Fruit fly (Drosophila melanogaster): ENCODE data around the gene CG14154.

Gene CG14154

DNA sequence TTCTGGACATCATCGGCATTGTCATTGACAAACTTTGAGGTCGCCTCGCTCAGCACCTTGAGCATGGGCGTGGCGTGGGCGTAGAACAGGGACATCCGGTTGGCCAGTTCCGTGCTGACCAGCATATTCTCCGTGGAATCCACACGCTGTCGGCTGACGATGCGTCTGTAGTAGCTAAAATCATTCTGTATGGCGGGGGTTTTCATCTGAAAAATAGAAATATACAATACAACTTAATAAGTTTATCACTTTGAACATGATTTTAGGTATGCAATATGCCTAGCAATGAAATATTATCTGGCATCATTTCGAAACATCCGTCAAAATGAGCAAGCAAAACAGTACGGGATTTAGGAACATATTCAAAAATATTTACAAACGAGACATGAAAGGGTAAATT lies at the start of gene CG14154:
CG14154 (plus strand) TSS at position 301 of the 400 bp plus-strand sequence.
- TF ChIP-seq brk (GFP tag; optimal IDR thresholded peaks at IDR 0.05) (no peak), N (GFP tag; optimal IDR thresholded peaks at IDR 0.05) (no peak), Myc (optimal IDR thresholded peaks at IDR 0.05) (no peak), woc (GFP tag; optimal IDR thresholded peaks at IDR 0.05) (no peak)

DNA sequence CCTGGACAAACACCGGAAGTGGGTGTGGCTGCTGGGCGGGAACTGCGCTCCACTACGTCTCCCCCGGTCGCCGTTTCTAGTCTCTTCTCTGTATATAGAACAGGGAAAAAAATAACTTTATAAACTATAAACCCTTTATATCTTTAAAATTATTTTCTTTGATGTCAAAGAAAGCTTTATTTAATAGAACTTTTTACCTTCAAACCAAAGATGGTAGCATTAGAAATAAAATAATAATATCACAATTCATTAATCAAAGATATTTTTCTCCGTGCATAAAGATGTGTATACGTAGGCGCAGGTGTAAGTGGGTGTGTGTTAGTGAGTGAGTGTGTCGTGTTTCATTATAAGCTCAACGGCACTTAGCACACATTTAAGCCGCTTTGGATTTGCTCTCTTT lies 42.2 kb upstream of the CG14154 start:
- TF ChIP-seq HLH106 (tag; optimal IDR thresholded peaks at IDR 0.05) (no peak), rgr (GFP tag; optimal IDR thresholded peaks at IDR 0.05) (no peak), dsf (GFP tag; optimal IDR thresholded peaks at IDR 0.05; ENCODE audit: borderline replicate concordance) (no peak), Myc (optimal IDR thresholded peaks at IDR 0.05) (no peak), Jra (GFP tag; optimal IDR thresholded peaks at IDR 0.05) (no peak), GATAd (GFP tag; optimal IDR thresholded peaks at IDR 0.05) (no peak), sage (GFP tag; optimal IDR thresholded peaks at IDR 0.05) (no peak), dmrt93B (GFP tag; optimal IDR thresholded peaks at IDR 0.05) (no peak), foxo (GFP tag; optimal IDR thresholded peaks at IDR 0.05) (no peak), woc (GFP tag; optimal IDR thresholded peaks at IDR 0.05) (no peak), Hr78 (GFP tag; optimal IDR thresholded peaks at IDR 0.05) (no peak), brk (GFP tag; optimal IDR thresholded peaks at IDR 0.05) (no peak), psq (GFP tag; optimal IDR thresholded peaks at IDR 0.05) (no peak), Sp1 (GFP tag; optimal IDR thresholded peaks at IDR 0.05) (no peak), lola (GFP tag; optimal IDR thresholded peaks at IDR 0.05) (no peak), Abd-B (GFP tag; optimal IDR thresholded peaks at IDR 0.05) (no peak), Mio (GFP tag; optimal IDR thresholded peaks at IDR 0.05) (no peak), sv (GFP tag; optimal IDR thresholded peaks at IDR 0.05) (no peak)

DNA sequence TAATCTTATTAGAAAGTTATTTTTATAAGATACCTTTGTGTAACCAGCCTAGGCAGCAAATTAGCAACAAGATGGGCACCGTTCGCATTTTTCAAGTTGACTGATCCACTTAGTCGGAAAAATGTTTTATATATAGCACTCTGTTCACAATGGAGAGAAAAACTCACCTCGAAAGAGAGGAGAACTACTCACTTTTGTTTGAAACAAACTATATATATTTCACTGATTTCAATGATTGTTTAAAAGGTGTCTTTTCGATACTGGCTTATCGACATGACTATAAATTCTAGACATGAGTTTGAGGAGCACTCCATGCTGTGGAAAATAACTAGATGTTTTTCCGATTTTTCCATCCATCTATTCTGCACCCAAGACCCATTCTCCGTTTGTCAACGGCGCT lies 18.2 kb upstream of the CG14154 start, which contains the start of gene CG42521:
CG42521 (minus strand) TSS at position 101 of the 400 bp plus-strand sequence.
- TF ChIP-seq sv (GFP tag; optimal IDR thresholded peaks at IDR 0.05) (no peak), Sp1 (GFP tag; optimal IDR thresholded peaks at IDR 0.05) (no peak), GATAd (GFP tag; optimal IDR thresholded peaks at IDR 0.05) (no peak), Dfd (GFP tag; optimal IDR thresholded peaks at IDR 0.05) (no peak), rgr (GFP tag; optimal IDR thresholded peaks at IDR 0.05) (no peak), foxo (GFP tag; optimal IDR thresholded peaks at IDR 0.05) (no peak), N (GFP tag; optimal IDR thresholded peaks at IDR 0.05) (no peak), dmrt93B (GFP tag; optimal IDR thresholded peaks at IDR 0.05) (no peak), dl (GFP tag; optimal IDR thresholded peaks at IDR 0.05; ENCODE audit: insufficient read depth in 1 of 2, partially characterized antibody in 2 of 2) (no peak), Hnf4 (GFP tag; optimal IDR thresholded peaks at IDR 0.05) (no peak), HLH106 (tag; optimal IDR thresholded peaks at IDR 0.05) (no peak), psq (GFP tag; optimal IDR thresholded peaks at IDR 0.05) (no peak), Abd-B (GFP tag; optimal IDR thresholded peaks at IDR 0.05) (no peak), CG32264 (GFP tag; optimal IDR thresholded peaks at IDR 0.05) (no peak), dsf (GFP tag; optimal IDR thresholded peaks at IDR 0.05; ENCODE audit: borderline replicate concordance) (no peak), h (GFP tag; optimal IDR thresholded peaks at IDR 0.05) (no peak)

DNA sequence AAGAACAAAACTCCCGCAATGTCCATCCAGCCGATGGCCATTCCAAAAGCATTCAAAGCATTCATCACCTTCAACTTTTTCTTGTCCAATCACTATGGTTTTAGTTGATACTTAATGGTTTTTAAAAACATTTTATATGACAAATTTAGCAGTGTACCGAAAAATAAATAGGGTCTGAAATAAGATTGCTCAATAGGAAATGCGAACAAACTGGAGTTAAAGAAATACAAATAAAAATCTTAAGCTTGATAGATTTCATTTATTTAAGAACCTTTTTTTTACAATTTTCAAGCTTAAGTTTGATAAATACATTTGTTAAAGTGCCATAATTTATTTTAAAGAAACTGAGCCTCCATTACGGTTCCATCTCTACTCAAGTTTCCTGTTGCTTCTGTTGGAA lies 16.2 kb upstream of the CG14154 start, which contains the start of gene CG43127:
CG43127 (minus strand) TSS at position 101 of the 400 bp plus-strand sequence.
- TF ChIP-seq ey (GFP tag; optimal IDR thresholded peaks at IDR 0.05) (no peak), sage (GFP tag; optimal IDR thresholded peaks at IDR 0.05) (no peak), tai (GFP tag; optimal IDR thresholded peaks at IDR 0.05) (no peak), Rel (GFP tag; optimal IDR thresholded peaks at IDR 0.05) (no peak), Rel (tag; optimal IDR thresholded peaks at IDR 0.05) (no peak), Vsx2 (GFP tag; optimal IDR thresholded peaks at IDR 0.05; ENCODE audit: partially characterized antibody) (no peak), dsf (GFP tag; optimal IDR thresholded peaks at IDR 0.05; ENCODE audit: borderline replicate concordance) (no peak), HLH106 (tag; optimal IDR thresholded peaks at IDR 0.05) (no peak), Sp1 (GFP tag; optimal IDR thresholded peaks at IDR 0.05) (no peak)

DNA sequence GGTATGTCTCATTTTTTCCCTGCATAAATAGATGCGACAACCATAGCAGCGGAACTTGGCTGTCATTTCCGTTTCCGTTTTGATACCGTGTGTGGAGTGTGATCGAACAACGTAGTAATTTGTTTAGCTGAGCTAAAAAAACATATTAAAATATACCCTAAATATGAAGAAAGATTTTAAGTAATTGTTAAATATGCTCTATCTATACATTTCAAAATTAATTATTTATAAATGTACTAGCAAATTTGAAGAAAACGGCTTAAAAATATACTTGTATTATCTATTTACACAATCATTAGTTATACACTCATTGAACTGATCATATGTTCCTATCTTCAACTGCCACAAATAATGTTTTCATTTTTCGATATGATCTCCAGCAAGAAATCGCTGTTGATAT lies 15.5 kb upstream of the CG14154 start, which contains the start of gene CG34238:
CG34238 (plus strand) TSS at position 301 of the 400 bp plus-strand sequence.
- TF ChIP-seq CrebA (GFP tag; optimal IDR thresholded peaks at IDR 0.05; ENCODE audit: borderline replicate concordance) (no peak), dl (GFP tag; optimal IDR thresholded peaks at IDR 0.05; ENCODE audit: insufficient read depth in 1 of 2, partially characterized antibody in 2 of 2) (no peak), Sp1 (GFP tag; optimal IDR thresholded peaks at IDR 0.05) (no peak)
